Fruit fly (Drosophila melanogaster) whole organism: ENCODE measurements around the gene Lectin-galC1.

Experiments used
- CG8478 ChIP-seq: fragments of >200 bp; optimal IDR thresholded peaks from 2 replicates; lab custom pipeline; 2018; ENCODE audit warnings: inconsistent platforms
- Dll ChIP-seq: fragments of >200 bp; optimal IDR thresholded peaks from 2 replicates; lab custom pipeline; 2017
- EcR ChIP-seq, 2 experiments: fragments of >200 bp; optimal IDR thresholded peaks; 2 replicates each; lab custom pipeline; 2017; ENCODE audit warnings: missing biosample characterization in 2 of 2, missing genetic modification characterization in 2 of 2, missing genetic modification reagents in 2 of 2
- pan ChIP-seq: fragments of >200 bp; optimal IDR thresholded peaks from 2 replicates; lab custom pipeline; 2017
- psq ChIP-seq: fragments of >200 bp; optimal IDR thresholded peaks from 2 replicates; lab custom pipeline; 2017

dm6 chr2L:19457890-19458580 is 40.8 kb downstream of the Lectin-galC1 start:
- no peak for TF ChIP-seq psq
- no peak for TF ChIP-seq Dll (lab: Kevin White, UChicago)
- no peak for TF ChIP-seq CG8478 (lab: Kevin White, UChicago)
- TF ChIP-seq pan (lab: Kevin White, UChicago): no peak
- TF ChIP-seq EcR (GFP tag; optimal IDR thresholded peaks at IDR 0.05; lab: Kevin White, UChicago): no peak
